Worm (Caenorhabditis elegans): ENCODE results near the gene ZK1248.4.

DNA sequence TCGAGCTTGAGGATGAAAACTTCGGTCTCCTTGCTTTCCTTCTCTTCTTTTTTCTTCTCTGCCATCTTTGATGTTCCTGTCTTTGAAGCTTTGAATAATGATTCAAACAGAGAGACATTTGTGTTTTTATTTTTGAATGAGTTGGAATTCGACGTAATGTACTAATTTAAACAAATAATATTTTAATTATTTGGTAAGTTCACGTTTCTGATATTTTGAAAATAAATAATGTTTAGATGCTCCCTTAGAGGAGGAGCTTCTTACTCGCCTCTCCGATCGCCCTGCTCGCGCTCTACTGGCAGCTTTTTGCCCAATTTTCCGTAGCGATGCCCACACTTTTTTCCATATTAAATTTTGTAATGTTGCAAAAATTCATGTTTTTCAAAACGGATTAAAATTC lies 17.3 kb upstream of the ZK1248.4 start, which contains the start of the genes K05F1.9 and K05F1.1:
- no peak for TF ChIP-seq ceh-82 (tag; optimal IDR thresholded peaks at IDR 0.05)
- no peak for TF ChIP-seq nhr-11 (tag; optimal IDR thresholded peaks at IDR 0.05)
- TF ChIP-seq nhr-43 (tag; optimal IDR thresholded peaks at IDR 0.05; ENCODE audit: poor library complexity, severe bottlenecking) = no peak
- no peak for TF ChIP-seq nhr-237 (tag; optimal IDR thresholded peaks at IDR 0.05)
- no peak for TF ChIP-seq unc-62 (GFP tag; optimal IDR thresholded peaks at IDR 0.05)
- no peak for TF ChIP-seq egl-27 (tag; optimal IDR thresholded peaks at IDR 0.05)
- no peak for TF ChIP-seq nhr-25 (tag; optimal IDR thresholded peaks at IDR 0.05)
- no peak for TF ChIP-seq nhr-28 (tag; optimal IDR thresholded peaks at IDR 0.05)
- TF ChIP-seq snpc-4 (tag; optimal IDR thresholded peaks at IDR 0.05) = no peak
- TF ChIP-seq pqm-1 (tag; optimal IDR thresholded peaks at IDR 0.05) = no peak
- TF ChIP-seq nfya-1 (tag; optimal IDR thresholded peaks at IDR 0.05; ENCODE audit: insufficient read depth) = no peak
- TF ChIP-seq pha-4 (tag; optimal IDR thresholded peaks at IDR 0.05) = no peak
